Fruit fly (Drosophila melanogaster) whole organism, larva: ENCODE results near the gene CG42828.

Experiments
- noc ChIP-seq: fragments of 200-800 bp; sonication (Bioruptor generic); optimal IDR thresholded peaks from 3 replicates; lab custom pipeline; 2019; ENCODE audit warnings: missing biosample characterization, mild to moderate bottlenecking, missing genetic modification characterization, moderate library complexity

The CG42828 gene

dm6 chr3R:23341769-23342352, 31.6 kb upstream of the CG42828 start:
- no peak for TF ChIP-seq noc (tag; lab: Kevin White, UChicago)

dm6 chr3R:23343707-23344310, 29.7 kb upstream of the CG42828 start:
- TF ChIP-seq noc (tag; lab: Kevin White, UChicago): no peak

dm6 chr3R:23345057-23345776, 28.3 kb upstream of the CG42828 start:
- no peak for TF ChIP-seq noc (tag; lab: Kevin White, UChicago)

- no peak for TF ChIP-seq noc (tag; lab: Kevin White, UChicago)
Measured at dm6 chr3R:23346007-23346681, 27.4 kb upstream of the CG42828 start, which contains the start of gene pnt. Gene pnt (minus strand): TSS chr3R:23346167.

- peak; percentile 80 for TF ChIP-seq noc (tag; lab: Kevin White, UChicago)
Measured at dm6 chr3R:23346893-23347396, 26.6 kb upstream of the CG42828 start.

dm6 chr3R:23347432-23348305, 25.8 kb upstream of the CG42828 start, which contains the start of gene PolE1:
Gene PolE1 (plus strand): TSS chr3R:23348128.
- TF ChIP-seq noc (tag; lab: Kevin White, UChicago): no peak

- TF ChIP-seq noc (tag; lab: Kevin White, UChicago): peak; percentile 40
Measured at dm6 chr3R:23355829-23356738, 17.4 kb upstream of the CG42828 start, which contains the start of the genes ATPsynCF6 and Sec13. Gene ATPsynCF6 (minus strand): TSS chr3R:23356064. Gene Sec13 (plus strand): TSS chr3R:23356278.

- peak; percentile 28 for TF ChIP-seq noc (tag; lab: Kevin White, UChicago)
Measured at dm6 chr3R:23356920-23357386, 16.6 kb upstream of the CG42828 start.

- TF ChIP-seq noc (tag; lab: Kevin White, UChicago): peak; percentile 32
Measured at dm6 chr3R:23358565-23359138, 14.9 kb upstream of the CG42828 start, which contains the start of gene RpS3. Gene RpS3 (plus strand): TSS chr3R:23358812.

- no peak for TF ChIP-seq noc (tag; lab: Kevin White, UChicago)
Measured at dm6 chr3R:23359420-23359819, 14.1 kb upstream of the CG42828 start.

dm6 chr3R:23360356-23360755, 13.1 kb upstream of the CG42828 start:
- TF ChIP-seq noc (tag; lab: Kevin White, UChicago): no peak

dm6 chr3R:23363515-23364124, 9.9 kb upstream of the CG42828 start, which contains the start of gene CG4408:
Gene CG4408 (minus strand): TSS chr3R:23363574.
- TF ChIP-seq noc (tag; lab: Kevin White, UChicago): peak; percentile 95

- TF ChIP-seq noc (tag; lab: Kevin White, UChicago): no peak
Measured at dm6 chr3R:23365028-23365427, 8.5 kb upstream of the CG42828 start.
